Worm (Caenorhabditis elegans): ENCODE measurements around the gene cbn-1.

ce11 chrII:307154-307553 is 25.2 kb downstream of the cbn-1 start, which contains the start of gene K01A2.4:
- TF ChIP-seq B0310.2 (tag; optimal IDR thresholded peaks at IDR 0.05) (no peak), scrt-1 (GFP tag; IDR thresholded peaks at IDR 0.05) (no peak)
